Worm (Caenorhabditis elegans): ENCODE data around the gene dct-8.

ce11 chrIV:3912598-3912997 is 17.7 kb downstream of the dct-8 start, which contains the start of gene F56D6.20:
- TF ChIP-seq snpc-4 (tag; optimal IDR thresholded peaks at IDR 0.05) (no peak), mdl-1 (tag; optimal IDR thresholded peaks at IDR 0.05) (no peak), ztf-4 (tag; optimal IDR thresholded peaks at IDR 0.05) (no peak)
